Fruit fly (Drosophila melanogaster): ENCODE data around the gene Gs1.

Gs1 gene

dm6 chr2L:166115-167069 lies 34.5 kb downstream of the Gs1 start (continued):
- TF ChIP-seq gce (GFP tag; IDR thresholded peaks at IDR 0.05), result no peak
- TF ChIP-seq gfzf (GFP tag; optimal IDR thresholded peaks at IDR 0.05), result no peak
- no peak for TF ChIP-seq prd (optimal IDR thresholded peaks at IDR 0.05)
- no peak for TF ChIP-seq prd (GFP tag; IDR thresholded peaks at IDR 0.05)
- peak; percentile 57 for TF ChIP-seq CoRest (tag; optimal IDR thresholded peaks at IDR 0.05)
- TF ChIP-seq fu2 (GFP tag; optimal IDR thresholded peaks at IDR 0.05), result no peak
- TF ChIP-seq HLHmδ (GFP tag; optimal IDR thresholded peaks at IDR 0.05), result no peak
- TF ChIP-seq tin (GFP tag; optimal IDR thresholded peaks at IDR 0.05), result peak; percentile 11
- TF ChIP-seq ara (GFP tag; IDR thresholded peaks at IDR 0.05), result no peak
- TF ChIP-seq Dek (tag; optimal IDR thresholded peaks at IDR 0.05), result peak; percentile 62
- peak; percentile 47 for TF ChIP-seq kah (GFP tag; optimal IDR thresholded peaks at IDR 0.05)
- TF ChIP-seq E2f1 (GFP tag; IDR thresholded peaks at IDR 0.05), result no peak
- peak; percentile 37 for TF ChIP-seq CG10654 (GFP tag; optimal IDR thresholded peaks at IDR 0.05)
- TF ChIP-seq H15 (GFP tag; IDR thresholded peaks at IDR 0.05), result no peak
- no peak for TF ChIP-seq ci (GFP tag; IDR thresholded peaks at IDR 0.05)
- TF ChIP-seq esg (GFP tag; conservative IDR thresholded peaks at IDR 0.05), result no peak
- TF ChIP-seq dimm (GFP tag; IDR thresholded peaks at IDR 0.05), result no peak
- no peak for TF ChIP-seq Lhr (GFP tag; optimal IDR thresholded peaks at IDR 0.05)
- TF ChIP-seq MBD-R2 (GFP tag; IDR thresholded peaks at IDR 0.05), result no peak
- TF ChIP-seq Abd-B (GFP tag; optimal IDR thresholded peaks at IDR 0.05), result no peak
- peak; percentile 17 for TF ChIP-seq tx (GFP tag; optimal IDR thresholded peaks at IDR 0.05)
- peak; percentile 57 for TF ChIP-seq CG2202 (tag; optimal IDR thresholded peaks at IDR 0.05)
- TF ChIP-seq CG2120 (GFP tag; optimal IDR thresholded peaks at IDR 0.05), result peak; percentile 65
- TF ChIP-seq pita (GFP tag; optimal IDR thresholded peaks at IDR 0.05), result no peak
- peak; percentile 86 for TF ChIP-seq Asciz (GFP tag; optimal IDR thresholded peaks at IDR 0.05)
- peak; percentile 55 for TF ChIP-seq btn (GFP tag; optimal IDR thresholded peaks at IDR 0.05)
- TF ChIP-seq vvl (GFP tag; IDR thresholded peaks at IDR 0.05), result no peak
- no peak for TF ChIP-seq CG14441 (GFP tag; IDR thresholded peaks at IDR 0.05)
- peak; percentile 45 for TF ChIP-seq salm (tag; optimal IDR thresholded peaks at IDR 0.05)
- TF ChIP-seq ab (GFP tag; optimal IDR thresholded peaks at IDR 0.05), result peak; percentile 47
- peak in 1 of 2 experiments; percentile 47 for TF ChIP-seq crp (GFP tag; optimal IDR thresholded peaks at IDR 0.05)
- TF ChIP-seq CG1832 (GFP tag; optimal IDR thresholded peaks at IDR 0.05), result no peak
- no peak for TF ChIP-seq vnd (GFP tag; IDR thresholded peaks at IDR 0.05; ENCODE audit: partially characterized antibody)
- TF ChIP-seq CG11093 (GFP tag; IDR thresholded peaks at IDR 0.05), result no peak; the same call in 2 of the 3 replicates
- TF ChIP-seq CG13894 (tag; optimal IDR thresholded peaks at IDR 0.05), result peak; percentile 90
- no peak for TF ChIP-seq Rx (GFP tag; IDR thresholded peaks at IDR 0.05)
- peak; percentile 57 for TF ChIP-seq NK7.1 (GFP tag; optimal IDR thresholded peaks at IDR 0.05)
- no peak for TF ChIP-seq HLH4C (GFP tag; IDR thresholded peaks at IDR 0.05; ENCODE audit: partially characterized antibody)
- TF ChIP-seq CG18619 (GFP tag; optimal IDR thresholded peaks at IDR 0.05), result peak; percentile 81
- no peak for TF ChIP-seq seq (GFP tag; IDR thresholded peaks at IDR 0.05)
- peak; percentile 73 for TF ChIP-seq nerfin-1 (tag; optimal IDR thresholded peaks at IDR 0.05)
- TF ChIP-seq h (optimal IDR thresholded peaks at IDR 0.05), result no peak
- TF ChIP-seq knrl (GFP tag; IDR thresholded peaks at IDR 0.05; ENCODE audit: partially characterized antibody), result no peak
- no peak for TF ChIP-seq rib (GFP tag; IDR thresholded peaks at IDR 0.05)
- TF ChIP-seq Hr78 (GFP tag; optimal IDR thresholded peaks at IDR 0.05), result peak in 1 of 2 experiments; percentile 15
- TF ChIP-seq CG2116 (GFP tag; optimal IDR thresholded peaks at IDR 0.05), result peak; percentile 29
- peak; percentile 56 for TF ChIP-seq jumu (GFP tag; optimal IDR thresholded peaks at IDR 0.05)
- peak; percentile 58 for TF ChIP-seq ems (GFP tag; optimal IDR thresholded peaks at IDR 0.05)
- TF ChIP-seq H2.0 (GFP tag; IDR thresholded peaks at IDR 0.05), result no peak

Data from whole organism, embryonic.